Worm (Caenorhabditis elegans) whole organism, mixed stage, embryonic: Measurements from ENCODE around the gene F59F3.6.

Experiments
- lin-13 ChIP-seq: fragments of 150-350 bp; optimal IDR thresholded peaks from 2 replicates; lab custom pipeline; 2014; ENCODE audit warnings: missing biosample characterization, missing genetic modification characterization
- ztf-11 ChIP-seq: fragments of 150-350 bp; optimal IDR thresholded peaks from 2 replicates; lab custom pipeline; 2014; ENCODE audit warnings: missing biosample characterization, missing genetic modification characterization

- TF ChIP-seq ztf-11 (tag; lab: Kevin White, UChicago): no peak
- TF ChIP-seq lin-13 (tag; lab: Kevin White, UChicago): no peak
Observed at ce11 chrX:10958427-10958826, 40.6 kb downstream of the F59F3.6 start, which contains the start of gene nlp-19.
